Fruit fly (Drosophila melanogaster): Measurements from ENCODE around the gene RhoGEF3.
A peak's percentile ranks its signal among the peaks of the same experiment; 100 is the strongest.

RhoGEF3 gene

DNA sequence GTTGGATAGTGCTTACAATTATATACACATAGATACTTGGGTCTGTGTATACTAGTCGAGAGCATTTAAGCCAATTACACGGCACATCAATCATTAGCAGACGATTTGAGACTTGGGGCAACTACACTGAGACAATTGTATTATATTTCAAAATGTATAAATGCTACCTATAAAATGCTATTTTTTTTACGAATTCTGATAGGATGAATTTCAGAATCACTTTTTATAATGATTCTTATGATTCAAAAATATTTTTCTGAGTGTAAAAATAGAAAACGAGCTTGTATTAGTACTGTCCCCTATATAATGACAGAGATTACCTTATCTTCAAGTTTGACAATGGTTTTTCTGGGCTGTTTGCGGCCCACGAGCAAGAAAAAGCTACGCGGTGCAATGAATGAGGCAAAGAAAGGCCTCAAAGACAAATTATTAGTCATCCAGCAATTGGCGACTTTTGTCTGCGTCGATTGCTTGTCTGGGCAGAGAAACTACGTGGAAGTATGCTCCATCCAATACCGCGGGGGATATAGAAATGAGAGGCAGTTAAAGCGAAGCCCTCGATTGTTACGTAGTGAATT, 73.5 kb downstream of the RhoGEF3 start (continued):
- TF ChIP-seq Stat92E (GFP tag; optimal IDR thresholded peaks at IDR 0.05) (peak in 1 of 3 experiments; percentile 23), CTCF (GFP tag; optimal IDR thresholded peaks at IDR 0.05) (no peak), so (GFP tag; IDR thresholded peaks at IDR 0.05) (peak; percentile 69; the same call in 1 of the 3 replicates), CG16815 (GFP tag; optimal IDR thresholded peaks at IDR 0.05) (peak; percentile 20), CG1529 (GFP tag; optimal IDR thresholded peaks at IDR 0.05) (no peak), vvl (GFP tag; IDR thresholded peaks at IDR 0.05) (peak; percentile 92), Scr (GFP tag; IDR thresholded peaks at IDR 0.05; ENCODE audit: partially characterized antibody) (no peak), CG9817 (tag; optimal IDR thresholded peaks at IDR 0.05) (peak; percentile 45), ttk (GFP tag; IDR thresholded peaks at IDR 0.05) (peak; percentile 88), CG17361 (GFP tag; IDR thresholded peaks at IDR 0.05) (peak; percentile 89), Lim3 (GFP tag; IDR thresholded peaks at IDR 0.05) (no peak), Ada2b (GFP tag; IDR thresholded peaks at IDR 0.05) (peak; percentile 84), CG18011 (GFP tag; optimal IDR thresholded peaks at IDR 0.05) (no peak), fd96Cb (tag; optimal IDR thresholded peaks at IDR 0.05) (peak; percentile 82), ham (GFP tag; IDR thresholded peaks at IDR 0.05) (no peak), Xrp1 (GFP tag; IDR thresholded peaks at IDR 0.05) (peak; percentile 83), prd (optimal IDR thresholded peaks at IDR 0.05) (no peak), prd (GFP tag; IDR thresholded peaks at IDR 0.05) (peak; percentile 83), CG12769 (tag; optimal IDR thresholded peaks at IDR 0.05) (no peak), lbe (GFP tag; optimal IDR thresholded peaks at IDR 0.05) (no peak), CG10267 (tag; optimal IDR thresholded peaks at IDR 0.05) (peak; percentile 76), CG2875 (GFP tag; optimal IDR thresholded peaks at IDR 0.05) (peak; percentile 32), CG8388 (GFP tag; optimal IDR thresholded peaks at IDR 0.05) (peak; percentile 60), NC2β (GFP tag; optimal IDR thresholded peaks at IDR 0.05) (no peak), CG1024 (GFP tag; IDR thresholded peaks at IDR 0.05) (peak; percentile 74), stwl (tag; optimal IDR thresholded peaks at IDR 0.05) (no peak), fd102C (GFP tag; optimal IDR thresholded peaks at IDR 0.05) (no peak), insv (GFP tag; optimal IDR thresholded peaks at IDR 0.05) (no peak), CkIIα-i1 (GFP tag; IDR thresholded peaks at IDR 0.05) (no peak), zf30C (GFP tag; optimal IDR thresholded peaks at IDR 0.05) (peak; percentile 58), kay (GFP tag; optimal IDR thresholded peaks at IDR 0.05) (peak; percentile 76), pb (GFP tag; optimal IDR thresholded peaks at IDR 0.05) (peak; percentile 41), Bgb (GFP tag; IDR thresholded peaks at IDR 0.05; ENCODE audit: partially characterized antibody) (no peak), CG17385 (GFP tag; optimal IDR thresholded peaks at IDR 0.05) (no peak), CG1233 (GFP tag; optimal IDR thresholded peaks at IDR 0.05) (peak; percentile 73), Sry-β (GFP tag; optimal IDR thresholded peaks at IDR 0.05) (no peak), zfh1 (GFP tag; IDR thresholded peaks at IDR 0.05) (peak; percentile 70; the same call in 2 of the 3 replicates), CG8944 (GFP tag; optimal IDR thresholded peaks at IDR 0.05) (peak; percentile 4), phol (tag; optimal IDR thresholded peaks at IDR 0.05) (peak; percentile 80), CG11398 (GFP tag; optimal IDR thresholded peaks at IDR 0.05) (no peak), grau (tag; optimal IDR thresholded peaks at IDR 0.05) (peak; percentile 73), CG11085 (GFP tag; IDR thresholded peaks at IDR 0.05) (peak; percentile 70), TFAM (GFP tag; optimal IDR thresholded peaks at IDR 0.05) (no peak), bab2 (GFP tag; optimal IDR thresholded peaks at IDR 0.05) (peak; percentile 75), CG31441 (GFP tag; IDR thresholded peaks at IDR 0.05) (peak; percentile 87), CG17829 (tag; optimal IDR thresholded peaks at IDR 0.05) (peak; percentile 75), Awh (GFP tag; IDR thresholded peaks at IDR 0.05) (peak; percentile 72), odd (GFP tag; optimal IDR thresholded peaks at IDR 0.05) (no peak), CG7372 (GFP tag; IDR thresholded peaks at IDR 0.05) (no peak), tio (GFP tag; optimal IDR thresholded peaks at IDR 0.05) (no peak), CG8290 (GFP tag; optimal IDR thresholded peaks at IDR 0.05) (no peak), CG8290 (tag; optimal IDR thresholded peaks at IDR 0.05) (no peak)

All from whole organism, embryonic.